Worm (Caenorhabditis elegans): ENCODE data around the gene vha-4.

- TF ChIP-seq zag-1 (tag; optimal IDR thresholded peaks at IDR 0.05), result no peak
- no peak for TF ChIP-seq elt-3 (tag; optimal IDR thresholded peaks at IDR 0.05)
- TF ChIP-seq nhr-11 (tag; optimal IDR thresholded peaks at IDR 0.05), result no peak
Measured at ce11 chrII:7855619-7856018, 23.5 kb downstream of the vha-4 start, which contains the start of gene mdmh-35.
